Worm (Caenorhabditis elegans): ENCODE measurements around the gene Y46G5A.36.

DNA sequence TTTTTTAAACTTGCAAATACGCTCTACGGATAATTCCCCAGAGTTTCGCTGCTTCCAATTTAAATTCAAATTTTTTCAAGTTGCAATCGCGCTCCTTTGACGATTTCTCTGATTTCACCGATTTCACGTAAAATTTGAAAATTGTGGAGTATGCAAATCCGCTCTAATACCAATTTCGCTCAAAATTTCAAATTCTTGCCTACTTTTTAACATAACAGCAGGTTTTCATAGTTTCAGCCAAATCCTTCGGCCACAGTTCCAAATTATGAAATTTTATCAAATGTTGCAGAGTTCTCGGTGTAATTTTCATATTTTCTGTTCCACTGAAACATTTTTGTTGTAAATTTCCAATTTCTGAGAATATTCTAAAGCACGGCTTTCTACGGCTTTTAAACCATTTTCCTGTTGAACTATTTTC, 35.6 kb upstream of the Y46G5A.36 start, which contains the start of gene alkb-7:
- no peak for TF ChIP-seq sem-2 (GFP tag; optimal IDR thresholded peaks at IDR 0.05)
- no peak for TF ChIP-seq ces-1 (GFP tag; optimal IDR thresholded peaks at IDR 0.05)
- TF ChIP-seq lsy-2 (tag; optimal IDR thresholded peaks at IDR 0.05) = no peak
- TF ChIP-seq pha-4 (tag; optimal IDR thresholded peaks at IDR 0.05) = no peak
- TF ChIP-seq ztf-11 (tag; optimal IDR thresholded peaks at IDR 0.05) = no peak
- no peak for TF ChIP-seq lin-13 (tag; optimal IDR thresholded peaks at IDR 0.05)
